Fruit fly (Drosophila melanogaster) whole organism, prepupa: Measurements from ENCODE around the gene RhoL.

Experiments
- Blimp-1 ChIP-seq: fragments of 200-800 bp; sonication (Bioruptor generic); optimal IDR thresholded peaks from 3 replicates; lab custom pipeline; 2017; ENCODE audit warnings: missing biosample characterization, missing genetic modification characterization, mild to moderate bottlenecking, moderate library complexity, missing genetic modification reagents
- CG11294 ChIP-seq: fragments of 200-800 bp; sonication (Bioruptor generic); IDR thresholded peaks from 2 replicates; pipeline ENCODE4 v1.3.6; 2022; ENCODE audit warnings: missing biosample characterization, missing genetic modification characterization
- CG11762 ChIP-seq: fragments of 200-800 bp; sonication (Bioruptor generic); optimal IDR thresholded peaks from 3 replicates; lab custom pipeline; 2016; ENCODE audit warnings: missing biosample characterization, missing genetic modification characterization; ENCODE audit not compliant: insufficient read depth
- CG11902 ChIP-seq: fragments of 200-800 bp; sonication (Bioruptor generic); optimal IDR thresholded peaks from 3 replicates; lab custom pipeline; 2016; ENCODE audit warnings: missing biosample characterization, missing genetic modification characterization
- CG31627 ChIP-seq: fragments of 200-800 bp; sonication (Bioruptor generic); optimal IDR thresholded peaks from 3 replicates; lab custom pipeline; 2016; ENCODE audit warnings: missing biosample characterization, missing genetic modification characterization
- CG34406 ChIP-seq: fragments of 200-800 bp; sonication (Bioruptor generic); optimal IDR thresholded peaks from 3 replicates; lab custom pipeline; 2016; ENCODE audit warnings: missing biosample characterization, missing genetic modification characterization
- CG3919 ChIP-seq: fragments of 200-800 bp; sonication (Bioruptor generic); optimal IDR thresholded peaks from 3 replicates; lab custom pipeline; 2016; ENCODE audit warnings: missing biosample characterization, missing genetic modification characterization
- CG4318 ChIP-seq: fragments of 200-800 bp; sonication (Bioruptor generic); optimal IDR thresholded peaks from 3 replicates; lab custom pipeline; 2017; ENCODE audit warnings: missing biosample characterization, mild to moderate bottlenecking, missing genetic modification characterization
- CG6163 ChIP-seq: fragments of 200-800 bp; sonication (Bioruptor generic); IDR thresholded peaks from 3 replicates; pipeline ENCODE4 v1.3.6; 2022; ENCODE audit warnings: missing biosample characterization, missing genetic modification characterization
- CG6276 ChIP-seq: fragments of 200-800 bp; sonication (Bioruptor generic); optimal IDR thresholded peaks from 2 replicates; lab custom pipeline; 2017; ENCODE audit warnings: missing biosample characterization, mild to moderate bottlenecking, missing genetic modification characterization
- CG6792 ChIP-seq: fragments of 200-800 bp; sonication (Bioruptor generic); optimal IDR thresholded peaks from 3 replicates; lab custom pipeline; 2016; ENCODE audit warnings: missing biosample characterization, missing genetic modification characterization
- CG6808 ChIP-seq: fragments of 200-800 bp; sonication (Bioruptor generic); optimal IDR thresholded peaks from 3 replicates; lab custom pipeline; 2017; ENCODE audit warnings: missing biosample characterization, missing genetic modification characterization, mild to moderate bottlenecking, moderate library complexity, missing genetic modification reagents
- CG7368 ChIP-seq: fragments of 200-800 bp; sonication (Bioruptor generic); optimal IDR thresholded peaks from 3 replicates; lab custom pipeline; 2016; ENCODE audit warnings: missing biosample characterization, missing genetic modification characterization
- CG8319 ChIP-seq: fragments of 200-800 bp; sonication (Bioruptor generic); optimal IDR thresholded peaks from 3 replicates; lab custom pipeline; 2016; ENCODE audit warnings: missing biosample characterization, missing genetic modification characterization
- CG8632 ChIP-seq: fragments of 200-800 bp; sonication (Bioruptor generic); optimal IDR thresholded peaks from 3 replicates; lab custom pipeline; 2016; ENCODE audit warnings: missing biosample characterization, missing genetic modification characterization
- CG9139 ChIP-seq: fragments of 200-800 bp; sonication (Bioruptor generic); optimal IDR thresholded peaks from 3 replicates; lab custom pipeline; 2017; ENCODE audit warnings: missing biosample characterization, mild to moderate bottlenecking, missing genetic modification characterization
- Eip75B ChIP-seq: fragments of 200-800 bp; sonication (Bioruptor generic); optimal IDR thresholded peaks from 3 replicates; lab custom pipeline; 2016; ENCODE audit warnings: missing biosample characterization, missing genetic modification characterization
- Eip78C ChIP-seq: fragments of 200-800 bp; sonication (Bioruptor generic); peaks from one replicate; lab custom pipeline; 2016; ENCODE audit warnings: missing biosample characterization, missing genetic modification characterization
- Ets21C ChIP-seq: fragments of 200-800 bp; sonication (Bioruptor generic); optimal IDR thresholded peaks from 3 replicates; lab custom pipeline; 2016; ENCODE audit warnings: missing biosample characterization, missing genetic modification characterization
- Ets96B ChIP-seq: fragments of 200-800 bp; optimal IDR thresholded peaks from 2 replicates; lab custom pipeline; 2019; ENCODE audit warnings: missing biosample characterization, mild to moderate bottlenecking, missing genetic modification characterization, moderate library complexity
- Gug ChIP-seq: fragments of 200-800 bp; sonication (Bioruptor generic); IDR thresholded peaks from 2 replicates; pipeline ENCODE4 v1.3.6; 2022; ENCODE audit warnings: missing biosample characterization, missing genetic modification characterization
- Hr39 ChIP-seq: fragments of 200-800 bp; sonication (Bioruptor generic); optimal IDR thresholded peaks from 2 replicates; lab custom pipeline; 2016; ENCODE audit warnings: missing biosample characterization, missing genetic modification characterization
- Hr4 ChIP-seq: fragments of 200-800 bp; sonication (Bioruptor generic); optimal IDR thresholded peaks from 3 replicates; lab custom pipeline; 2016; ENCODE audit warnings: missing biosample characterization, missing genetic modification characterization
- Lpt ChIP-seq: fragments of 200-800 bp; sonication (Bioruptor generic); optimal IDR thresholded peaks from 3 replicates; lab custom pipeline; 2016; ENCODE audit warnings: missing biosample characterization, missing genetic modification characterization
- Met ChIP-seq: fragments of 200-800 bp; sonication (Bioruptor generic); optimal IDR thresholded peaks from 3 replicates; lab custom pipeline; 2016; ENCODE audit warnings: missing biosample characterization, missing genetic modification characterization
- Smox ChIP-seq: fragments of 200-800 bp; sonication (Bioruptor generic); optimal IDR thresholded peaks from 3 replicates; lab custom pipeline; 2016; ENCODE audit warnings: missing biosample characterization, missing genetic modification characterization
- Sox102F ChIP-seq: fragments of 200-800 bp; sonication (Bioruptor generic); optimal IDR thresholded peaks from 2 replicates; lab custom pipeline; 2016; ENCODE audit warnings: missing biosample characterization, mild to moderate bottlenecking, missing genetic modification characterization
- Sox14 ChIP-seq: fragments of 200-800 bp; sonication (Bioruptor generic); optimal IDR thresholded peaks from 3 replicates; lab custom pipeline; 2016; ENCODE audit warnings: missing biosample characterization, missing genetic modification characterization
- acj6 ChIP-seq: fragments of 200-800 bp; sonication (Bioruptor generic); optimal IDR thresholded peaks from 3 replicates; lab custom pipeline; 2016; ENCODE audit warnings: missing biosample characterization, missing genetic modification characterization
- cyc ChIP-seq: fragments of 200-800 bp; sonication (Bioruptor generic); optimal IDR thresholded peaks from 3 replicates; lab custom pipeline; 2016; ENCODE audit warnings: missing biosample characterization, missing genetic modification characterization
- dsx ChIP-seq: fragments of 200-800 bp; optimal IDR thresholded peaks from 3 replicates; lab custom pipeline; 2019; ENCODE audit warnings: missing biosample characterization, mild to moderate bottlenecking, missing genetic modification characterization, moderate library complexity; ENCODE audit not compliant: poor library complexity, severe bottlenecking
- eg ChIP-seq: fragments of 200-800 bp; sonication (Bioruptor generic); IDR thresholded peaks from 3 replicates; pipeline ENCODE4 v1.3.6; 2022; ENCODE audit warnings: missing biosample characterization, missing genetic modification characterization
- esn ChIP-seq: fragments of 200-800 bp; sonication (Bioruptor generic); optimal IDR thresholded peaks from 2 replicates; lab custom pipeline; 2016; ENCODE audit warnings: missing biosample characterization, mild to moderate bottlenecking, missing genetic modification characterization, moderate library complexity
- fd59A ChIP-seq: fragments of 200-800 bp; sonication (Bioruptor generic); optimal IDR thresholded peaks from 2 replicates; lab custom pipeline; 2017; ENCODE audit warnings: missing biosample characterization, mild to moderate bottlenecking, missing genetic modification characterization, missing genetic modification reagents
- fkh ChIP-seq: fragments of 200-800 bp; sonication (Bioruptor generic); optimal IDR thresholded peaks from 3 replicates; lab custom pipeline; 2017; ENCODE audit warnings: missing biosample characterization, mild to moderate bottlenecking, missing genetic modification characterization, moderate library complexity
- lz ChIP-seq: fragments of 200-800 bp; sonication (Bioruptor generic); optimal IDR thresholded peaks from 3 replicates; lab custom pipeline; 2016; ENCODE audit warnings: missing biosample characterization, missing genetic modification characterization
- net ChIP-seq: fragments of 200-800 bp; sonication (Bioruptor generic); optimal IDR thresholded peaks from 3 replicates; lab custom pipeline; 2016; ENCODE audit warnings: missing biosample characterization, missing genetic modification characterization
- pdm3 ChIP-seq: fragments of 200-800 bp; sonication (Bioruptor generic); optimal IDR thresholded peaks from 3 replicates; lab custom pipeline; 2016; ENCODE audit warnings: missing biosample characterization, missing genetic modification characterization
- spab ChIP-seq: fragments of 200-800 bp; sonication (Bioruptor generic); optimal IDR thresholded peaks from 2 replicates; lab custom pipeline; 2017; ENCODE audit warnings: missing biosample characterization, mild to moderate bottlenecking, missing genetic modification characterization, missing genetic modification reagents
- ss ChIP-seq, 2 experiments: fragments of 200-800 bp; sonication (Bioruptor generic); optimal IDR thresholded peaks; 2 replicates in 1 of 2; 3 replicates in 1 of 2; lab custom pipeline; 2017 to 2018; ENCODE audit warnings: mild to moderate bottlenecking in 2 of 2, missing biosample characterization in 2 of 2, missing genetic modification characterization in 2 of 2, moderate library complexity in 1 of 2
- svp ChIP-seq: fragments of 200-800 bp; sonication (Bioruptor generic); peaks from one replicate; lab custom pipeline; 2016; ENCODE audit warnings: missing biosample characterization, missing genetic modification characterization
- vri ChIP-seq: fragments of 200-800 bp; sonication (Bioruptor generic); optimal IDR thresholded peaks from 3 replicates; lab custom pipeline; 2016; ENCODE audit warnings: missing biosample characterization, mild to moderate bottlenecking, missing genetic modification characterization

The RhoL gene

DNA sequence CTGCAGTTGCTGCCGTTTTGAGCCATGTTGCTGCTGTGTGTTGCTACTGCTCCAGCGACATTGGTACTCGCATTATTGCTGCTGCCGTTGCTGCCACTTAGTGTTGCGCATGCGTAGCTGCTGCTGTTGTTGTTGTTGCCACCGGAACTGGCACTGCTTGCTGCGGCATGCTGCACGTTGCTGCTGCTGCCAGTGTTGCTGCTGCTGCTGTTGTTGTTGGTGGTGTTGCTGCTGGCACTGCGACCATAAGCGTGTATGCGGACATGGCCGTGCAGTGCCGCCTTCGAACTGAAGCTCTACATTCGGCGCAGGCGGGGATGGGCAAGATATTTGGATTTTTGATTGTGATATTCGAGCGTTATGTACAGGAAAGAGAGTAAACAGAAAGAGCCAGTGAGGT lies 34.3 kb downstream of the RhoL start:
- TF ChIP-seq svp (GFP tag; lab: Kevin White, UChicago): peak; percentile 36
- no peak for TF ChIP-seq esn (GFP tag; lab: Kevin White, UChicago)

DNA sequence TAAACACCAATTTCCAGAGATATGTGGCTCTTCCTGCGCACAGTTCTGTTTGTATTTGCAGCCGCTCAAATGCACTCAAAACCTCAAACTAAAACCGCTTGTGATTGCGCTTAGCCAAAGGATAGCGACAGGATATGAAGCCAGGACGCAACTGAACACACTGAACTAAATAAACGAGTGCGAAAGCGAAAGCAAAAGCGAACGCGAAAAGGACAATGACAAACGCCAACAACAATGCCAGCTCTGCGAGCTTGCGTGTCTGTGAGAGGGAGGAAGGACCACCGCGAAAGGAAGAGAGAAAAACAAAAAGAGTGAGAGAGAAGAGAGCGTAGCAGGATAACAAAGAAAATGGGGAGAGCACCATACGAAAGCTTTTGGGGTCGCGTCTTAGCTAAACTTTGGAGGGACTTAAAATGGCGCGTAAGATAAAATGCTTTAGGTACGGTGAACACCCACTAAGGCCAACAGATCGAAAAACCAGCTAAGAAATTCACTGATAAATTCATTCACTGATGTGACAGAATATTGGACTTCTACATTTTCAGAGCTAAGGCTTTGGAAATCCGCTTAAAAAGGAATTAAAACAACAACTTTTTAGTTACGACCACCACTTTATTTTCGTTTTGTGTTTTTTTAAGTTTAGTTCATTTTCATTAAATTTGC lies 41.8 kb downstream of the RhoL start, which contains the start of gene GstZ2:
TSS of gene GstZ2 (minus strand) at position 165 of the 663 bp plus-strand sequence.
- TF ChIP-seq CG6808 (GFP tag; lab: Kevin White, UChicago) (no peak), CG3919 (GFP tag; lab: Kevin White, UChicago) (no peak), Hr39 (GFP tag; lab: Kevin White, UChicago) (no peak), Lpt (GFP tag; lab: Kevin White, UChicago) (no peak), CG6276 (GFP tag; lab: Kevin White, UChicago) (no peak), cyc (no peak), CG9139 (no peak), Hr4 (no peak), Met (GFP tag; lab: Kevin White, UChicago) (no peak), CG8319 (GFP tag; lab: Kevin White, UChicago) (no peak), net (GFP tag; lab: Kevin White, UChicago) (no peak), vri (GFP tag; lab: Kevin White, UChicago) (no peak), dsx (GFP tag; lab: Kevin White, UChicago) (no peak), Ets96B (tag; lab: Kevin White, UChicago) (no peak)
- TF ChIP-seq, all 60 proteins: peak for 0

- TF ChIP-seq Hr39 (GFP tag; lab: Kevin White, UChicago): no peak
- TF ChIP-seq eg: no peak; the same call in 1 of the 3 replicates
- TF ChIP-seq CG31627 (GFP tag; lab: Kevin White, UChicago): peak; percentile 40
- TF ChIP-seq Ets21C (GFP tag; lab: Kevin White, UChicago): peak; percentile 4
- TF ChIP-seq fd59A (GFP tag; lab: Kevin White, UChicago): peak; percentile 36
- TF ChIP-seq CG6808 (GFP tag; lab: Kevin White, UChicago): peak; percentile 63
- TF ChIP-seq CG3919 (GFP tag; lab: Kevin White, UChicago): peak; percentile 29
- peak; percentile 60 for TF ChIP-seq Hr4
- peak; percentile 59 for TF ChIP-seq Ets96B (tag; lab: Kevin White, UChicago)
- peak; percentile 31; the same call in 1 of the 2 replicates for TF ChIP-seq CG11294 (GFP tag; lab: Robert Waterston, UW)
- TF ChIP-seq Sox14 (GFP tag; lab: Kevin White, UChicago): peak; percentile 43
- no peak for TF ChIP-seq Gug (GFP tag; lab: Robert Waterston, UW)
- peak in 1 of 2 experiments; percentile 26 for TF ChIP-seq ss (GFP tag; optimal IDR thresholded peaks at IDR 0.05; lab: Kevin White, UChicago)
- TF ChIP-seq CG7368 (GFP tag; lab: Kevin White, UChicago): peak; percentile 7
- TF ChIP-seq svp (GFP tag; lab: Kevin White, UChicago): no peak
- peak; percentile 45 for TF ChIP-seq Eip75B
- no peak for TF ChIP-seq CG11762 (GFP tag; lab: Kevin White, UChicago)
- no peak for TF ChIP-seq esn (GFP tag; lab: Kevin White, UChicago)
- peak; percentile 82 for TF ChIP-seq Eip78C
- TF ChIP-seq CG34406 (GFP tag; lab: Kevin White, UChicago): peak; percentile 16
- TF ChIP-seq cyc: peak; percentile 54
- TF ChIP-seq CG9139: peak; percentile 9
- peak; percentile 52 for TF ChIP-seq pdm3 (GFP tag; lab: Kevin White, UChicago)
- no peak for TF ChIP-seq CG11902 (GFP tag; lab: Kevin White, UChicago)
- TF ChIP-seq CG8632 (GFP tag; lab: Kevin White, UChicago): peak; percentile 22
- TF ChIP-seq dsx (GFP tag; lab: Kevin White, UChicago): no peak
- TF ChIP-seq Smox (GFP tag; lab: Kevin White, UChicago): peak; percentile 56
- peak; percentile 27 for TF ChIP-seq Blimp-1
- peak; percentile 13 for TF ChIP-seq CG4318
- TF ChIP-seq spab (GFP tag; lab: Kevin White, UChicago): peak; percentile 46
- peak; percentile 66 for TF ChIP-seq lz
- TF ChIP-seq acj6 (GFP tag; lab: Kevin White, UChicago): peak; percentile 37
- TF ChIP-seq CG6792 (GFP tag; lab: Kevin White, UChicago): peak; percentile 48
- TF ChIP-seq Sox102F: peak; percentile 48
- no peak for TF ChIP-seq fkh
- 0 out of 3 replicates have a peak, but pooled peaks have one; percentile 17 for TF ChIP-seq CG6163 (GFP tag; lab: Robert Waterston, UW)
- TF ChIP-seq net (GFP tag; lab: Kevin White, UChicago): peak; percentile 15
- TF ChIP-seq CG8319 (GFP tag; lab: Kevin White, UChicago): no peak
Measured at dm6 chr3R:9459385-9460285, 42.7 kb downstream of the RhoL start.
